Fruit fly (Drosophila melanogaster) whole organism, wandering third instar larva: ENCODE results near the gene DNAlig3.

Source experiments
- Dfd ChIP-seq: fragments of >200 bp; optimal IDR thresholded peaks from 2 replicates; lab custom pipeline; 2017; ENCODE audit warnings: missing biosample characterization, missing genetic modification characterization
- Hr83 ChIP-seq: fragments of 200-300 bp; sonication (Bioruptor generic); optimal IDR thresholded peaks from 2 replicates; lab custom pipeline; 2016; ENCODE audit warnings: missing biosample characterization, mild to moderate bottlenecking, missing genetic modification characterization, moderate library complexity; ENCODE audit not compliant: poor library complexity, severe bottlenecking
- Rel ChIP-seq, 2 experiments: fragments of 200-800 bp; sonication (Bioruptor generic) in 1 of 2; optimal IDR thresholded peaks; 2 replicates in 1 of 2; 3 replicates in 1 of 2; lab custom pipeline; 2016 to 2019; ENCODE audit warnings: mild to moderate bottlenecking in 2 of 2, missing biosample characterization in 2 of 2, missing genetic modification characterization in 2 of 2, moderate library complexity in 1 of 2
- Sp1 ChIP-seq: fragments of 200-800 bp; sonication (Bioruptor generic); optimal IDR thresholded peaks from 3 replicates; lab custom pipeline; 2019; ENCODE audit warnings: missing biosample characterization, mild to moderate bottlenecking, missing genetic modification characterization, moderate library complexity
- br ChIP-seq: fragments of 200-800 bp; sonication (Bioruptor generic); optimal IDR thresholded peaks from 2 replicates; lab custom pipeline; 2016; ENCODE audit warnings: missing biosample characterization, missing genetic modification characterization
- dl ChIP-seq, 2 experiments: fragments of 175-275, 200-275 bp in 1 of 2; fragments of 200-275 bp in 1 of 2; sonication (Bioruptor generic); optimal IDR thresholded peaks; lab custom pipeline; 2018; ENCODE audit warnings: mild to moderate bottlenecking in 2 of 2, missing biosample characterization in 2 of 2, missing genetic modification characterization in 2 of 2, moderate library complexity in 2 of 2; ENCODE audit not compliant: partially characterized antibody in 2 of 2, insufficient read depth in 1 of 2
- jim ChIP-seq: fragments of 175-275, 200-325 bp; sonication (Bioruptor generic); optimal IDR thresholded peaks from 2 replicates; lab custom pipeline; 2016; ENCODE audit warnings: missing biosample characterization, mild to moderate bottlenecking, missing genetic modification characterization
- psq ChIP-seq: fragments of 200-800 bp; sonication (Bioruptor generic); optimal IDR thresholded peaks from 3 replicates; lab custom pipeline; 2017; ENCODE audit warnings: missing biosample characterization, mild to moderate bottlenecking, missing genetic modification characterization, moderate library complexity

- no peak for TF ChIP-seq Hr83 (GFP tag; lab: Kevin White, UChicago)
- TF ChIP-seq br (GFP tag; lab: Kevin White, UChicago): no peak
- no peak for TF ChIP-seq Dfd (GFP tag; lab: Kevin White, UChicago)
- TF ChIP-seq psq (GFP tag; lab: Kevin White, UChicago): no peak
- TF ChIP-seq Sp1 (GFP tag; lab: Kevin White, UChicago): no peak
- no peak for TF ChIP-seq dl (GFP tag; optimal IDR thresholded peaks at IDR 0.05; lab: Kevin White, UChicago; ENCODE audit: insufficient read depth in 1 of 2, partially characterized antibody in 2 of 2)
- TF ChIP-seq jim (GFP tag; lab: Kevin White, UChicago): no peak
- no peak for TF ChIP-seq Rel (GFP tag; optimal IDR thresholded peaks at IDR 0.05; lab: Kevin White, UChicago)
- TF ChIP-seq Rel (tag; optimal IDR thresholded peaks at IDR 0.05; lab: Kevin White, UChicago): no peak
Observed at dm6 chr3R:12384274-12384673, 17.4 kb downstream of the DNAlig3 start.
